Worm (Caenorhabditis elegans) whole organism, L2 larva: ENCODE data around the gene fbf-2.

ENCODE experiments used
- alr-1 ChIP-seq: fragments of 150-350 bp; optimal IDR thresholded peaks from 2 replicates; lab custom pipeline; 2014; ENCODE audit warnings: missing biosample characterization, missing genetic modification characterization
- blmp-1 ChIP-seq: sonication (generic microtip); optimal IDR thresholded peaks from 2 replicates; lab custom pipeline; 2017; ENCODE audit warnings: missing genetic modification characterization, mild to moderate bottlenecking, missing compliant biosample characterization, antibody characterized with exemption, moderate library complexity; ENCODE audit not compliant: insufficient read depth
- ceh-82 ChIP-seq: fragments of 150-350 bp; optimal IDR thresholded peaks from 2 replicates; lab custom pipeline; 2014; ENCODE audit warnings: missing biosample characterization, missing genetic modification characterization
- crh-2 ChIP-seq: sonication (generic microtip); optimal IDR thresholded peaks from 2 replicates; lab custom pipeline; 2017; ENCODE audit warnings: missing biosample characterization, missing genetic modification characterization
- mdl-1 ChIP-seq, 2 experiments: fragments of 150-350 bp in 1 of 2; sonication (generic microtip) in 1 of 2; optimal IDR thresholded peaks; 2 replicates each; lab custom pipeline; 2017; ENCODE audit warnings: missing biosample characterization in 2 of 2, missing genetic modification characterization in 2 of 2
- unc-62 ChIP-seq: fragments of 150-350 bp; optimal IDR thresholded peaks from 2 replicates; lab custom pipeline; 2014; ENCODE audit warnings: missing biosample characterization, missing genetic modification reagents, missing genetic modification characterization

DNA sequence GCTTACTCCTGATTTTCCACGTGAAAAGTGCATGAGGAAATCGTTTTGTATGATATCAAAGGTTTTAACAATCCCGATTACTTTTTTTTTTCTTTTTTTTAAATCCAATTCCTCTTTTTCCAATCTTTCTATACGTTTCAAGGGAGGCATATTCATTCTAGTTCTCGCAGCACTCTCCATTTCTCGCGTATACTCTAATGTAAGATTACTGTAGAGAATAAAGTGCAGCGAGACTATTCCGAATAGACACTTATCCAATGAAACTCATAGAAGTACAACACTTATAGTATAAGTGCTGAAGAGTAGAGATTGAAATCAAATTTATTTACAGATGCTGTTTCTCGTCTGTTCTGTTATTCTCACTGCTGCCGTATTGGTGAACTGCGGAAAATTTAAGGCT lies 13.7 kb downstream of the fbf-2 start, which contains the start of gene H12I13.6:
- no peak for TF ChIP-seq unc-62
- TF ChIP-seq crh-2 (tag; lab: Kevin White, UChicago): no peak
- no peak for TF ChIP-seq ceh-82 (tag; lab: Kevin White, UChicago)
- TF ChIP-seq alr-1 (tag; lab: Kevin White, UChicago): no peak
- no peak for TF ChIP-seq mdl-1 (tag; optimal IDR thresholded peaks at IDR 0.05; lab: Kevin White, UChicago)
- TF ChIP-seq blmp-1 (tag; lab: Kevin White, UChicago): no peak
